Worm (Caenorhabditis elegans) whole organism, L2 larva: ENCODE measurements around the gene ceh-33.

Experiments used
- C34F6.9 ChIP-seq: fragments of 150-350 bp; optimal IDR thresholded peaks from 2 replicates; lab custom pipeline; 2014; ENCODE audit warnings: missing biosample characterization, missing genetic modification characterization
- R02D3.7 ChIP-seq: fragments of 150-350 bp; optimal IDR thresholded peaks from 2 replicates; lab custom pipeline; 2014; ENCODE audit warnings: missing biosample characterization, missing genetic modification characterization
- ZK546.5 ChIP-seq: sonication (generic microtip); optimal IDR thresholded peaks from 2 replicates; lab custom pipeline; 2017; ENCODE audit warnings: missing biosample characterization, missing genetic modification characterization
- alr-1 ChIP-seq: fragments of 150-350 bp; optimal IDR thresholded peaks from 2 replicates; lab custom pipeline; 2014; ENCODE audit warnings: missing biosample characterization, missing genetic modification characterization
- ama-1 ChIP-seq: fragments of 150-350 bp; optimal IDR thresholded peaks from 2 replicates; lab custom pipeline; 2018; ENCODE audit warnings: inconsistent platforms
- blmp-1 ChIP-seq: sonication (generic microtip); optimal IDR thresholded peaks from 2 replicates; lab custom pipeline; 2017; ENCODE audit warnings: missing genetic modification characterization, mild to moderate bottlenecking, missing compliant biosample characterization, antibody characterized with exemption, moderate library complexity; ENCODE audit not compliant: insufficient read depth
- ceh-82 ChIP-seq: fragments of 150-350 bp; optimal IDR thresholded peaks from 2 replicates; lab custom pipeline; 2014; ENCODE audit warnings: missing biosample characterization, missing genetic modification characterization
- crh-2 ChIP-seq: sonication (generic microtip); optimal IDR thresholded peaks from 2 replicates; lab custom pipeline; 2017; ENCODE audit warnings: missing biosample characterization, missing genetic modification characterization
- dmd-4 ChIP-seq: sonication (generic microtip); optimal IDR thresholded peaks from 2 replicates; lab custom pipeline; 2017; ENCODE audit warnings: missing biosample characterization, missing genetic modification characterization
- egl-27 ChIP-seq: sonication (generic microtip); optimal IDR thresholded peaks from 3 replicates; lab custom pipeline; 2017; ENCODE audit warnings: missing biosample characterization, missing genetic modification reagents, missing genetic modification characterization
- elt-1 ChIP-seq: fragments of 150-350 bp; optimal IDR thresholded peaks from 2 replicates; lab custom pipeline; 2014; ENCODE audit warnings: missing biosample characterization, missing genetic modification characterization
- fos-1 ChIP-seq: fragments of 150-350 bp; optimal IDR thresholded peaks from 2 replicates; lab custom pipeline; 2014; ENCODE audit warnings: missing biosample characterization, missing genetic modification characterization
- gmeb-1 ChIP-seq: fragments of 150-350 bp; optimal IDR thresholded peaks from 2 replicates; lab custom pipeline; 2014; ENCODE audit warnings: missing biosample characterization, missing genetic modification characterization
- lin-11 ChIP-seq: fragments of 150-350 bp; sonication (generic microtip); optimal IDR thresholded peaks from 2 replicates; lab custom pipeline; 2014; ENCODE audit warnings: missing biosample characterization, missing genetic modification characterization, inconsistent platforms, mixed read lengths
- lin-13 ChIP-seq: fragments of 150-350 bp; optimal IDR thresholded peaks from 2 replicates; lab custom pipeline; 2014; ENCODE audit warnings: missing biosample characterization, missing genetic modification reagents, missing genetic modification characterization
- lin-39 ChIP-seq: fragments of 150-350 bp; optimal IDR thresholded peaks from 2 replicates; lab custom pipeline; 2014; ENCODE audit warnings: missing biosample characterization, missing genetic modification reagents, missing genetic modification characterization
- lsy-2 ChIP-seq, 2 experiments: fragments of 150-350 bp in 1 of 2; sonication (generic microtip) in 1 of 2; optimal IDR thresholded peaks; 2 replicates each; lab custom pipeline; 2014 to 2017; ENCODE audit warnings: missing biosample characterization in 2 of 2, missing genetic modification characterization in 2 of 2
- mbf-1 ChIP-seq: sonication (generic microtip); optimal IDR thresholded peaks from 2 replicates; lab custom pipeline; 2017; ENCODE audit warnings: missing biosample characterization, missing genetic modification characterization
- mdl-1 ChIP-seq, 2 experiments: fragments of 150-350 bp in 1 of 2; sonication (generic microtip) in 1 of 2; optimal IDR thresholded peaks; 2 replicates each; lab custom pipeline; 2017; ENCODE audit warnings: missing biosample characterization in 2 of 2, missing genetic modification characterization in 2 of 2
- nhr-10 ChIP-seq: sonication (generic microtip); optimal IDR thresholded peaks from 2 replicates; lab custom pipeline; 2017; ENCODE audit warnings: missing biosample characterization, missing genetic modification characterization
- nhr-11 ChIP-seq: fragments of 150-350 bp; optimal IDR thresholded peaks from 2 replicates; lab custom pipeline; 2014; ENCODE audit warnings: missing biosample characterization, missing genetic modification characterization
- nhr-129 ChIP-seq: fragments of 150-350 bp; optimal IDR thresholded peaks from 2 replicates; lab custom pipeline; 2014; ENCODE audit warnings: missing biosample characterization, missing genetic modification characterization
- nhr-23 ChIP-seq: fragments of 150-350 bp; optimal IDR thresholded peaks from 2 replicates; lab custom pipeline; 2014; ENCODE audit warnings: missing biosample characterization, missing genetic modification reagents, missing genetic modification characterization
- nhr-25 ChIP-seq: fragments of 150-350 bp; sonication (generic microtip); optimal IDR thresholded peaks from 3 replicates; lab custom pipeline; 2014; ENCODE audit warnings: missing biosample characterization, missing genetic modification characterization
- nhr-77 ChIP-seq: fragments of 150-350 bp; optimal IDR thresholded peaks from 2 replicates; lab custom pipeline; 2014; ENCODE audit warnings: missing biosample characterization, missing genetic modification characterization
- peb-1 ChIP-seq: fragments of 150-350 bp; optimal IDR thresholded peaks from 2 replicates; lab custom pipeline; 2014; ENCODE audit warnings: missing biosample characterization, missing genetic modification characterization
- sem-4 ChIP-seq: fragments of 150-350 bp; optimal IDR thresholded peaks from 2 replicates; lab custom pipeline; 2014; ENCODE audit warnings: missing biosample characterization, missing genetic modification reagents, missing genetic modification characterization
- skn-1 ChIP-seq: sonication (generic microtip); optimal IDR thresholded peaks from 2 replicates; lab custom pipeline; 2017; ENCODE audit warnings: missing biosample characterization, missing genetic modification characterization
- sma-3 ChIP-seq: sonication (generic microtip); optimal IDR thresholded peaks from 2 replicates; lab custom pipeline; 2016; ENCODE audit warnings: missing genetic modification reagents, missing genetic modification characterization, missing compliant biosample characterization
- sma-9 ChIP-seq, 2 experiments: fragments of 150-350 bp in 1 of 2; sonication (generic microtip) in 1 of 2; optimal IDR thresholded peaks; 2 replicates each; lab custom pipeline; 2014 to 2016; ENCODE audit warnings: missing genetic modification characterization in 2 of 2, mild to moderate bottlenecking in 1 of 2, missing biosample characterization in 1 of 2, missing compliant biosample characterization in 1 of 2, missing genetic modification reagents in 1 of 2, moderate library complexity in 1 of 2
- snpc-4 ChIP-seq: fragments of 150-350 bp; optimal IDR thresholded peaks from 2 replicates; lab custom pipeline; 2014; ENCODE audit warnings: missing biosample characterization, missing genetic modification characterization
- unc-55 ChIP-seq: fragments of 150-350 bp; sonication (generic microtip); optimal IDR thresholded peaks from 3 replicates; lab custom pipeline; 2014; ENCODE audit warnings: missing biosample characterization, missing genetic modification reagents, missing genetic modification characterization
- unc-62 ChIP-seq: fragments of 150-350 bp; optimal IDR thresholded peaks from 2 replicates; lab custom pipeline; 2014; ENCODE audit warnings: missing biosample characterization, missing genetic modification reagents, missing genetic modification characterization
- zag-1 ChIP-seq: fragments of 150-350 bp; optimal IDR thresholded peaks from 2 replicates; lab custom pipeline; 2014; ENCODE audit warnings: missing biosample characterization, missing genetic modification characterization
- ztf-1 ChIP-seq: fragments of 200-800 bp; sonication (Bioruptor generic); conservative IDR thresholded peaks from 2 replicates; pipeline ENCODE4 v1.3.6; 2022; ENCODE audit warnings: missing genetic modification characterization, missing compliant biosample characterization
- ztf-4 ChIP-seq: fragments of 150-350 bp; optimal IDR thresholded peaks from 2 replicates; lab custom pipeline; 2014; ENCODE audit warnings: missing biosample characterization, missing genetic modification characterization

The ceh-33 gene

DNA sequence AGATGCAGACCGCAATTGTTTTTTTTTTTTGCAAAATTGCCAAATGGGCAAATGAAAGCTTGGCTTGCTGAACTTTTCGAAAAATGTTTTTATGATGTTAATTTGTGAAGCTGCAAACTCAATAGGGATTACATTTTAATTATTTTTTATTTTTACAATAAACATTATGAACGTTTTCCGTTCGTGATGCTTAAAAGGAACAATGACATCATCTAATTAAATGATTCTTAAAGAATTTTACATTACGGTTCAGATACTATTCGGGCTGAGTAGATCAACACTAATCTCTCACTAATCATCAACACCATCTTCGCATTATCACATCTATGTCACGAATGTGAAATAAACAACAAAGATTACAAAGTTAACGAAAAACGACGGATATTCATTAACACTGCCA is 12.0 kb downstream of the ceh-33 start, which contains the start of gene C10G8.3:
TSS of gene C10G8.3 (plus strand) at position 301 of the 400 bp plus-strand sequence.
- TF ChIP-seq ZK546.5 (tag; lab: Kevin White, UChicago) (no peak), lin-39 (no peak), ceh-82 (tag; lab: Kevin White, UChicago) (no peak), skn-1 (no peak), nhr-10 (tag; lab: Kevin White, UChicago) (no peak), nhr-23 (tag; lab: Kevin White, UChicago) (no peak), ztf-1 (no peak), R02D3.7 (no peak), sem-4 (tag; lab: Kevin White, UChicago) (no peak), dmd-4 (tag; lab: Kevin White, UChicago) (no peak), snpc-4 (tag; lab: Kevin White, UChicago) (no peak), ztf-4 (tag; lab: Kevin White, UChicago) (no peak), ama-1 (no peak), lin-11 (tag; lab: Kevin White, UChicago) (no peak), nhr-25 (no peak), egl-27 (tag; lab: Kevin White, UChicago) (no peak), nhr-11 (tag; lab: Kevin White, UChicago) (no peak), gmeb-1 (tag; lab: Kevin White, UChicago) (no peak), nhr-129 (tag; lab: Kevin White, UChicago) (no peak), lin-13 (GFP tag; lab: Kevin White, UChicago) (no peak)

DNA sequence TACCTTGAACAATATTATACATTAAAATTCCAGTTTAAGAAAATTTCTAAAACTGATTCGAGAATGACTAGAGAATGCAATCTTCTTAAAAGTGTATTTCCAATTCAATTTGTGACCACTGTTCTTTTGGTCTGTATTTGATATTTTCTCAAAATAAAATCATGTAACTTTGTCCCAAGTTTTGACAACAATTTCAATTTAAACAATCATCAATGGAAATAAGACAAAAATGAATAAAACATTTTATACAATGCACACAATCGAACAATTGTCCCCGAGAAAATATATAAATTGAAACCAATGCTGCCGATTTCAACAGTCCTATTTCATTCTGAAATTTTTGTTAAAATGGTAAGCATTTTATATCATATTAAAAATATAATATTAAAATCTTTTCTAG is 12.8 kb downstream of the ceh-33 start, which contains the start of gene C10G8.4:
TSS of gene C10G8.4 (plus strand) at position 301 of the 400 bp plus-strand sequence.
- TF ChIP-seq ceh-82 (tag; lab: Kevin White, UChicago) (no peak), sma-3 (GFP tag; lab: Kevin White, UChicago) (no peak), gmeb-1 (tag; lab: Kevin White, UChicago) (no peak), unc-62 (GFP tag; lab: Kevin White, UChicago) (no peak), elt-1 (tag; lab: Kevin White, UChicago) (no peak), alr-1 (tag; lab: Kevin White, UChicago) (no peak), nhr-25 (no peak), crh-2 (tag; lab: Kevin White, UChicago) (no peak), ztf-4 (tag; lab: Kevin White, UChicago) (no peak), skn-1 (no peak), lin-13 (GFP tag; lab: Kevin White, UChicago) (no peak), unc-55 (no peak), R02D3.7 (no peak), blmp-1 (tag; lab: Kevin White, UChicago) (no peak), mbf-1 (tag; lab: Kevin White, UChicago) (no peak), ama-1 (no peak), nhr-77 (tag; lab: Kevin White, UChicago) (no peak), lsy-2 (tag; optimal IDR thresholded peaks at IDR 0.05; lab: Kevin White, UChicago) (no peak)
- TF ChIP-seq, all 48 proteins: peak for 0

DNA sequence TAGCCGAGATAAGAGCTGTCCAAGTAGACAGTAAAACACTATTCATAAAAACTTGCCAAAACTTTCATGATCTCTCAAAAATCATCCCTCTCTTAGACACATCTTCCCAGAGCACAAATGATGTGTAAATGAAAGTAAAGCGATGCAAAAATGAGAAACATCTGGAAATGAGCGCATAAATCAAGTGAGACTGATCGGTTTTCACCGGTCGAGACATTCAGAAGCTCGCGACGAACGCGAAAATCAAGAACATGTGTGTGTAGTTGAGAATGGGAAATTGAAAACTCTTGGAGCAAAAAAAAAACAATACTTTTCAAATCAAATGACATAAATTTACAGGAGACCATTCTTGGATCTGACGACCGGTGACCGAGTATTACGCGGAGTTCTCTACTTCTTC is 20.1 kb downstream of the ceh-33 start:
- TF ChIP-seq sma-9 (GFP tag; optimal IDR thresholded peaks at IDR 0.05; lab: Kevin White, UChicago) (no peak), sma-9 (tag; optimal IDR thresholded peaks at IDR 0.05; lab: Kevin White, UChicago) (no peak)

- TF ChIP-seq ZK546.5 (tag; lab: Kevin White, UChicago) (no peak), C34F6.9 (no peak), zag-1 (tag; lab: Kevin White, UChicago) (no peak), fos-1 (tag; lab: Kevin White, UChicago) (no peak), R02D3.7 (no peak), lin-13 (GFP tag; lab: Kevin White, UChicago) (no peak), nhr-25 (no peak), peb-1 (no peak), gmeb-1 (tag; lab: Kevin White, UChicago) (no peak), nhr-23 (tag; lab: Kevin White, UChicago) (no peak)
These were observed 21.1 kb downstream of the ceh-33 start, which contains the start of gene ncx-2 for ce11 chrV:5303389-5303788. ncx-2 (plus strand) TSS chrV:5303689.

- TF ChIP-seq mdl-1 (tag; optimal IDR thresholded peaks at IDR 0.05; lab: Kevin White, UChicago) = no peak
- no peak for TF ChIP-seq sma-9 (GFP tag; optimal IDR thresholded peaks at IDR 0.05; lab: Kevin White, UChicago)
- no peak for TF ChIP-seq sma-9 (tag; optimal IDR thresholded peaks at IDR 0.05; lab: Kevin White, UChicago)
- no peak for TF ChIP-seq alr-1 (tag; lab: Kevin White, UChicago)
- TF ChIP-seq unc-62 (GFP tag; lab: Kevin White, UChicago) = no peak
These were observed 23.2 kb downstream of the ceh-33 start for ce11 chrV:5301226-5301625.
